Fruit fly (Drosophila melanogaster): ENCODE results near the gene CG32669.
A peak's percentile ranks its signal among the peaks of the same experiment; 100 is the strongest.

- no peak for TF ChIP-seq CG7372 (GFP tag; IDR thresholded peaks at IDR 0.05)
- no peak for TF ChIP-seq ftz-f1 (GFP tag; optimal IDR thresholded peaks at IDR 0.05)
- no peak for TF ChIP-seq sim (GFP tag; IDR thresholded peaks at IDR 0.05)
- TF ChIP-seq CG10147 (GFP tag; optimal IDR thresholded peaks at IDR 0.05) = peak; percentile 61
- TF ChIP-seq Usf (GFP tag; optimal IDR thresholded peaks at IDR 0.05) = peak; percentile 44
- TF ChIP-seq CG15696 (tag; optimal IDR thresholded peaks at IDR 0.05) = peak; percentile 96
- TF ChIP-seq insv (GFP tag; optimal IDR thresholded peaks at IDR 0.05) = peak in 1 of 2 experiments; percentile 75
Observed at dm6 chrX:10822678-10823440, 22.0 kb downstream of the CG32669 start.

Data from whole organism, embryonic.